Fruit fly (Drosophila melanogaster): Measurements from ENCODE around the gene CG32240.

DNA sequence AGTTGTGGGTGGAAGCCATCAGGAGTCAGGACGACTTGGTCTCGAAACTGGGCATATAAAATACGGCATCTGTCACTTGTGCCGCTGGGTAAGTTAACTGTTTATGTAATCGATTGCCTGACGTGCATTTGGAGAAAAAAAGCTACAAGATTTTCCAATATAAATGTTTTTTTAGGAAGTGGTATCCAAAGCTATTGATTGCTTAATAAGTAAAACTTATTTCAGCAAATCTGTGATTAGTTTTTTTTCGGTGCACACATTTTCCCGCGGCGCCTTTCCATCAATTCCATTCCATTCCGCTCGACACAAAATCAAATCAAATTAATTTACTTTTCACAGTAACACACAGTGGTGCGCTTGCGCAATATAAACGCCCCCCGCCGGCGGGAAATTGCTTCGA, 41.9 kb downstream of the CG32240 start:
- TF ChIP-seq CG2199 (GFP tag; IDR thresholded peaks at IDR 0.05): no peak
- TF ChIP-seq CG2889 (GFP tag; IDR thresholded peaks at IDR 0.05): no peak
- TF ChIP-seq CG1529 (GFP tag; optimal IDR thresholded peaks at IDR 0.05): no peak
- TF ChIP-seq B-H1 (GFP tag; IDR thresholded peaks at IDR 0.05): no peak
- TF ChIP-seq CG43689 (GFP tag; IDR thresholded peaks at IDR 0.05): no peak
- TF ChIP-seq grau (tag; optimal IDR thresholded peaks at IDR 0.05): no peak
- TF ChIP-seq scrt (GFP tag; optimal IDR thresholded peaks at IDR 0.05): no peak
- TF ChIP-seq pros (GFP tag; optimal IDR thresholded peaks at IDR 0.05): no peak
- TF ChIP-seq HLH4C (GFP tag; IDR thresholded peaks at IDR 0.05; ENCODE audit: partially characterized antibody): no peak
- no peak for TF ChIP-seq trem (tag; optimal IDR thresholded peaks at IDR 0.05)
- TF ChIP-seq chif (GFP tag; optimal IDR thresholded peaks at IDR 0.05): no peak
- TF ChIP-seq CG10366 (GFP tag; IDR thresholded peaks at IDR 0.05): no peak
- TF ChIP-seq ham (GFP tag; IDR thresholded peaks at IDR 0.05): no peak

Measured in whole organism, embryonic.